Fruit fly (Drosophila melanogaster) whole organism, wandering third instar larva: ENCODE measurements around the gene Cpr78Ca.

Experiments
- Dfd ChIP-seq: fragments of >200 bp; optimal IDR thresholded peaks from 2 replicates; lab custom pipeline; 2017; ENCODE audit warnings: missing biosample characterization, missing genetic modification characterization
- Dif ChIP-seq: fragments of 200-275, 200-300 bp; sonication (Bioruptor generic); optimal IDR thresholded peaks from 2 replicates; lab custom pipeline; 2018; ENCODE audit warnings: missing biosample characterization, missing genetic modification characterization; ENCODE audit not compliant: partially characterized antibody
- Rel ChIP-seq, 2 experiments: fragments of 200-800 bp; sonication (Bioruptor generic) in 1 of 2; optimal IDR thresholded peaks; 2 replicates in 1 of 2; 3 replicates in 1 of 2; lab custom pipeline; 2016 to 2019; ENCODE audit warnings: mild to moderate bottlenecking in 2 of 2, missing biosample characterization in 2 of 2, missing genetic modification characterization in 2 of 2, moderate library complexity in 1 of 2
- Vsx2 ChIP-seq: fragments of 200-300, 225-300 bp; sonication (Bioruptor generic); optimal IDR thresholded peaks from 2 replicates; lab custom pipeline; 2018; ENCODE audit warnings: missing biosample characterization, missing genetic modification characterization; ENCODE audit not compliant: partially characterized antibody
- dl ChIP-seq, 2 experiments: fragments of 175-275, 200-275 bp in 1 of 2; fragments of 200-275 bp in 1 of 2; sonication (Bioruptor generic); optimal IDR thresholded peaks; lab custom pipeline; 2018; ENCODE audit warnings: mild to moderate bottlenecking in 2 of 2, missing biosample characterization in 2 of 2, missing genetic modification characterization in 2 of 2, moderate library complexity in 2 of 2; ENCODE audit not compliant: partially characterized antibody in 2 of 2, insufficient read depth in 1 of 2
- dmrt93B ChIP-seq: fragments of 200-800 bp; sonication (Bioruptor generic); optimal IDR thresholded peaks from 2 replicates; lab custom pipeline; 2018; ENCODE audit warnings: missing biosample characterization, mild to moderate bottlenecking, missing genetic modification characterization
- fru ChIP-seq: fragments of 200-800 bp; sonication (Bioruptor generic); optimal IDR thresholded peaks from 3 replicates; lab custom pipeline; 2016; ENCODE audit warnings: missing biosample characterization, mild to moderate bottlenecking, missing genetic modification characterization
- jim ChIP-seq: fragments of 175-275, 200-325 bp; sonication (Bioruptor generic); optimal IDR thresholded peaks from 2 replicates; lab custom pipeline; 2016; ENCODE audit warnings: missing biosample characterization, mild to moderate bottlenecking, missing genetic modification characterization
- lola ChIP-seq: fragments of >200 bp; optimal IDR thresholded peaks from 2 replicates; lab custom pipeline; 2017; ENCODE audit warnings: missing biosample characterization, missing genetic modification characterization
- pan ChIP-seq: fragments of >200 bp; optimal IDR thresholded peaks from 2 replicates; lab custom pipeline; 2017
- psq ChIP-seq: fragments of 200-800 bp; sonication (Bioruptor generic); optimal IDR thresholded peaks from 3 replicates; lab custom pipeline; 2017; ENCODE audit warnings: missing biosample characterization, mild to moderate bottlenecking, missing genetic modification characterization, moderate library complexity
- rgr ChIP-seq: fragments of 200-800 bp; sonication (Bioruptor generic); optimal IDR thresholded peaks from 3 replicates; lab custom pipeline; 2016; ENCODE audit warnings: missing biosample characterization, mild to moderate bottlenecking, missing genetic modification characterization
- sv ChIP-seq: fragments of 200-800 bp; sonication (Bioruptor generic); optimal IDR thresholded peaks from 3 replicates; lab custom pipeline; 2016; ENCODE audit warnings: missing biosample characterization, missing genetic modification characterization

dm6 chr3L:21284720-21285638, 7.6 kb downstream of the Cpr78Ca start:
- TF ChIP-seq pan: no peak
- no peak for TF ChIP-seq dmrt93B (GFP tag; lab: Kevin White, UChicago)
- TF ChIP-seq jim (GFP tag; lab: Kevin White, UChicago): no peak
- TF ChIP-seq Rel (GFP tag; optimal IDR thresholded peaks at IDR 0.05; lab: Kevin White, UChicago): no peak
- TF ChIP-seq Rel (tag; optimal IDR thresholded peaks at IDR 0.05; lab: Kevin White, UChicago): peak; percentile 72
- TF ChIP-seq dl (GFP tag; optimal IDR thresholded peaks at IDR 0.05; lab: Kevin White, UChicago; ENCODE audit: insufficient read depth in 1 of 2, partially characterized antibody in 2 of 2): no peak
- no peak for TF ChIP-seq Dif
- no peak for TF ChIP-seq rgr
- no peak for TF ChIP-seq lola
- TF ChIP-seq Vsx2 (GFP tag; lab: Kevin White, UChicago): no peak
- TF ChIP-seq fru (GFP tag; lab: Kevin White, UChicago): no peak
- no peak for TF ChIP-seq Dfd (GFP tag; lab: Kevin White, UChicago)
- no peak for TF ChIP-seq psq (GFP tag; lab: Kevin White, UChicago)
- TF ChIP-seq sv: no peak
